Worm (Caenorhabditis elegans) whole organism, L4 larva: ENCODE data around the gene gpa-3.

Experiments used
- D1046.2 ChIP-seq: fragments of 200-800 bp; sonication (Bioruptor generic); IDR thresholded peaks from 2 replicates; pipeline ENCODE4 v1.3.6; 2022; ENCODE audit warnings: missing genetic modification characterization, missing compliant biosample characterization
- F26F4.8 ChIP-seq: fragments of 200-800 bp; sonication (Bioruptor generic); conservative IDR thresholded peaks from 2 replicates; pipeline ENCODE4 v1.3.6; 2022; ENCODE audit warnings: missing genetic modification characterization, missing compliant biosample characterization
- F44E2.7 ChIP-seq: fragments of 200-800 bp; sonication (Bioruptor generic); IDR thresholded peaks from 2 replicates; pipeline ENCODE4 v2.1.2; 2022; ENCODE audit warnings: missing genetic modification characterization, missing compliant biosample characterization
- R02D3.7 ChIP-seq: fragments of 150-350 bp; sonication (generic microtip); optimal IDR thresholded peaks from 3 replicates; lab custom pipeline; 2014; ENCODE audit warnings: missing biosample characterization, missing genetic modification characterization
- T20F7.1 ChIP-seq: fragments of 200-800 bp; sonication (Bioruptor generic); optimal IDR thresholded peaks from 2 replicates; lab custom pipeline; 2018; ENCODE audit warnings: mild to moderate bottlenecking, missing genetic modification characterization, missing compliant biosample characterization
- Y5F2A.4 ChIP-seq: fragments of 200-800 bp; sonication (Bioruptor generic); optimal IDR thresholded peaks from 2 replicates; lab custom pipeline; 2018; ENCODE audit warnings: mild to moderate bottlenecking, missing genetic modification characterization, missing compliant biosample characterization
- Y75B8A.6 ChIP-seq: fragments of 200-800 bp; sonication (Bioruptor generic); IDR thresholded peaks from 2 replicates; pipeline ENCODE4 v1.3.6; 2022; ENCODE audit warnings: missing genetic modification reagents, missing genetic modification characterization, missing compliant biosample characterization
- ZK337.2 ChIP-seq: fragments of 200-800 bp; sonication (Bioruptor generic); IDR thresholded peaks from 2 replicates; pipeline ENCODE4 v1.3.6; 2022; ENCODE audit warnings: missing genetic modification reagents, missing genetic modification characterization, missing compliant biosample characterization
- ZK546.5 ChIP-seq, 2 experiments: sonication (generic microtip); optimal IDR thresholded peaks; 2 replicates each; lab custom pipeline; 2017; ENCODE audit warnings: missing biosample characterization in 2 of 2, missing genetic modification characterization in 2 of 2
- attf-4 ChIP-seq: sonication (generic microtip); optimal IDR thresholded peaks from 3 replicates; lab custom pipeline; 2017; ENCODE audit warnings: missing biosample characterization, missing genetic modification characterization
- ceh-20 ChIP-seq: fragments of 200-800 bp; sonication (Bioruptor generic); IDR thresholded peaks from 2 replicates; pipeline ENCODE4 v1.3.6; 2022; ENCODE audit warnings: missing genetic modification reagents, missing genetic modification characterization, missing compliant biosample characterization
- ceh-82 ChIP-seq: sonication (generic microtip); optimal IDR thresholded peaks from 2 replicates; lab custom pipeline; 2017; ENCODE audit warnings: missing biosample characterization, missing genetic modification characterization
- ces-1 ChIP-seq: fragments of 150-350 bp; sonication (generic microtip); optimal IDR thresholded peaks from 4 replicates; lab custom pipeline; 2014; ENCODE audit warnings: missing biosample characterization, missing genetic modification reagents, missing genetic modification characterization
- cey-2 ChIP-seq: sonication (generic microtip); optimal IDR thresholded peaks from 3 replicates; lab custom pipeline; 2017; ENCODE audit warnings: missing genetic modification characterization, mild to moderate bottlenecking, missing compliant biosample characterization, antibody characterized with exemption, borderline replicate concordance; ENCODE audit not compliant: insufficient read depth
- ctbp-1 ChIP-seq: fragments of 200-800 bp; sonication (Bioruptor generic); IDR thresholded peaks from 2 replicates; pipeline ENCODE4 v1.3.6; 2022; ENCODE audit warnings: missing genetic modification reagents, missing genetic modification characterization, missing compliant biosample characterization
- daf-12 ChIP-seq: fragments of 150-350 bp; optimal IDR thresholded peaks from 2 replicates; lab custom pipeline; 2014; ENCODE audit warnings: missing biosample characterization, missing genetic modification reagents, missing genetic modification characterization
- daf-16 ChIP-seq, 3 experiments: sonication (generic microtip); optimal IDR thresholded peaks; 2 replicates each; lab custom pipeline; 2016 to 2017; ENCODE audit warnings: missing genetic modification characterization in 3 of 3, missing genetic modification reagents in 3 of 3, mild to moderate bottlenecking in 2 of 3, missing compliant biosample characterization in 2 of 3, missing biosample characterization in 1 of 3, moderate library complexity in 1 of 3
- daf-8 ChIP-seq: fragments of 200-800 bp; sonication (Bioruptor generic); IDR thresholded peaks from 2 replicates; pipeline ENCODE4 v1.3.6; 2022; ENCODE audit warnings: missing genetic modification characterization, missing compliant biosample characterization
- dmd-6 ChIP-seq: fragments of 200-800 bp; sonication (Bioruptor generic); IDR thresholded peaks from 2 replicates; pipeline ENCODE4 v1.3.6; 2022; ENCODE audit warnings: missing genetic modification reagents, missing genetic modification characterization, missing compliant biosample characterization
- dve-1 ChIP-seq: sonication (generic microtip); optimal IDR thresholded peaks from 2 replicates; lab custom pipeline; 2017; ENCODE audit warnings: antibody characterized with exemption, mild to moderate bottlenecking, missing genetic modification characterization, missing compliant biosample characterization; ENCODE audit not compliant: insufficient read depth
- egl-27 ChIP-seq: sonication (generic microtip); optimal IDR thresholded peaks from 3 replicates; lab custom pipeline; 2017; ENCODE audit warnings: missing biosample characterization, missing genetic modification reagents, missing genetic modification characterization
- fkh-10 ChIP-seq: fragments of 150-350 bp; optimal IDR thresholded peaks from 2 replicates; lab custom pipeline; 2014; ENCODE audit warnings: missing biosample characterization, missing genetic modification reagents, missing genetic modification characterization
- hlh-11 ChIP-seq: fragments of 200-800 bp; sonication (Bioruptor generic); optimal IDR thresholded peaks from 2 replicates; lab custom pipeline; 2018; ENCODE audit warnings: mild to moderate bottlenecking, missing genetic modification characterization, missing compliant biosample characterization
- hlh-30 ChIP-seq: sonication (generic microtip); optimal IDR thresholded peaks from 2 replicates; lab custom pipeline; 2017; ENCODE audit warnings: antibody characterized with exemption, mild to moderate bottlenecking, missing genetic modification characterization, missing compliant biosample characterization; ENCODE audit not compliant: insufficient read depth
- lin-1 ChIP-seq: fragments of 200-800 bp; sonication (Bioruptor generic); IDR thresholded peaks from 2 replicates; pipeline ENCODE4 v1.3.6; 2022; ENCODE audit warnings: missing genetic modification reagents, missing genetic modification characterization, missing compliant biosample characterization
- lin-13 ChIP-seq: fragments of 150-350 bp; optimal IDR thresholded peaks from 2 replicates; lab custom pipeline; 2014; ENCODE audit warnings: missing biosample characterization, missing genetic modification reagents, missing genetic modification characterization
- lir-3 ChIP-seq: sonication (generic microtip); optimal IDR thresholded peaks from 2 replicates; lab custom pipeline; 2016; ENCODE audit warnings: mild to moderate bottlenecking, missing genetic modification characterization, missing compliant biosample characterization
- madf-5 ChIP-seq, 2 experiments: fragments of 200-800 bp; sonication (Bioruptor generic); IDR thresholded peaks; 2 replicates each; pipeline ENCODE4 v1.3.6; 2022; ENCODE audit warnings: missing compliant biosample characterization in 2 of 2, missing genetic modification characterization in 2 of 2
- madf-9 ChIP-seq: fragments of 200-800 bp; sonication (Bioruptor generic); conservative IDR thresholded peaks from 2 replicates; pipeline ENCODE4 v1.3.6; 2022; ENCODE audit warnings: missing genetic modification reagents, missing genetic modification characterization, missing compliant biosample characterization
- mes-2 ChIP-seq: sonication (generic microtip); optimal IDR thresholded peaks from 2 replicates; lab custom pipeline; 2016; ENCODE audit warnings: missing genotype, mild to moderate bottlenecking, missing genetic modification characterization, missing compliant biosample characterization; ENCODE audit not compliant: poor library complexity, severe bottlenecking
- nhr-10 ChIP-seq: fragments of 150-350 bp; optimal IDR thresholded peaks from 2 replicates; lab custom pipeline; 2014; ENCODE audit warnings: missing biosample characterization, missing genetic modification characterization
- nhr-102 ChIP-seq: sonication (generic microtip); optimal IDR thresholded peaks from 2 replicates; lab custom pipeline; 2016; ENCODE audit warnings: mild to moderate bottlenecking, missing genetic modification characterization, moderate library complexity, missing compliant biosample characterization
- nhr-111 ChIP-seq: fragments of 200-800 bp; sonication (Bioruptor generic); optimal IDR thresholded peaks from 2 replicates; lab custom pipeline; 2018; ENCODE audit warnings: mild to moderate bottlenecking, missing genetic modification characterization, missing compliant biosample characterization
- nhr-25 ChIP-seq: sonication (generic microtip); optimal IDR thresholded peaks from 2 replicates; lab custom pipeline; 2017; ENCODE audit warnings: missing genetic modification characterization, mild to moderate bottlenecking, missing compliant biosample characterization, antibody characterized with exemption, moderate library complexity, borderline replicate concordance; ENCODE audit not compliant: insufficient read depth
- nhr-28 ChIP-seq: fragments of 150-350 bp; optimal IDR thresholded peaks from 2 replicates; lab custom pipeline; 2014; ENCODE audit warnings: missing biosample characterization, missing genetic modification characterization
- nhr-76 ChIP-seq: fragments of 150-350 bp; optimal IDR thresholded peaks from 2 replicates; lab custom pipeline; 2014; ENCODE audit warnings: missing biosample characterization, missing genetic modification characterization
- nhr-77 ChIP-seq: fragments of 150-350 bp; optimal IDR thresholded peaks from 2 replicates; lab custom pipeline; 2014; ENCODE audit warnings: missing biosample characterization, missing genetic modification characterization
- rbr-2 ChIP-seq: sonication (generic microtip); optimal IDR thresholded peaks from 2 replicates; lab custom pipeline; 2016; ENCODE audit warnings: missing genotype, missing genetic modification characterization, missing compliant biosample characterization
- set-16 ChIP-seq: fragments of 200-800 bp; sonication (Bioruptor generic); IDR thresholded peaks from 2 replicates; pipeline ENCODE4 v1.3.6; 2022; ENCODE audit warnings: missing genetic modification reagents, missing genetic modification characterization, missing compliant biosample characterization
- skn-1 ChIP-seq: fragments of 150-350 bp; optimal IDR thresholded peaks from 2 replicates; lab custom pipeline; 2014; ENCODE audit warnings: missing biosample characterization, missing genetic modification characterization
- spr-3 ChIP-seq: fragments of 200-800 bp; sonication (Bioruptor generic); optimal IDR thresholded peaks from 2 replicates; lab custom pipeline; 2018; ENCODE audit warnings: mild to moderate bottlenecking, missing genetic modification characterization, missing compliant biosample characterization
- tag-97 ChIP-seq: fragments of 200-800 bp; sonication (Bioruptor generic); IDR thresholded peaks from 2 replicates; pipeline ENCODE4 v1.3.6; 2022; ENCODE audit warnings: missing genetic modification characterization, missing compliant biosample characterization
- tra-1 ChIP-seq: fragments of 200-800 bp; sonication (Bioruptor generic); IDR thresholded peaks from 2 replicates; pipeline ENCODE4 v1.3.6; 2022; ENCODE audit warnings: missing genetic modification reagents, missing genetic modification characterization, missing compliant biosample characterization
- unc-39 ChIP-seq: sonication (generic microtip); optimal IDR thresholded peaks from 2 replicates; lab custom pipeline; 2017; ENCODE audit warnings: missing biosample characterization, missing genetic modification characterization
- unc-62 ChIP-seq, 3 experiments: fragments of 150-350 bp in 1 of 3; sonication (generic microtip); optimal IDR thresholded peaks in 2 of 3; peaks in 1 of 3; 1 replicate in 1 of 3; 2 replicates in 2 of 3; lab custom pipeline; 2014 to 2017; ENCODE audit warnings: missing biosample characterization in 3 of 3, missing genetic modification characterization in 3 of 3, missing genetic modification reagents in 3 of 3, missing genotype in 1 of 3
- vab-7 ChIP-seq: fragments of 200-800 bp; sonication (Bioruptor generic); IDR thresholded peaks from 2 replicates; pipeline ENCODE4 v1.3.6; 2022; ENCODE audit warnings: missing genetic modification reagents, missing genetic modification characterization, missing compliant biosample characterization

Gene gpa-3

DNA sequence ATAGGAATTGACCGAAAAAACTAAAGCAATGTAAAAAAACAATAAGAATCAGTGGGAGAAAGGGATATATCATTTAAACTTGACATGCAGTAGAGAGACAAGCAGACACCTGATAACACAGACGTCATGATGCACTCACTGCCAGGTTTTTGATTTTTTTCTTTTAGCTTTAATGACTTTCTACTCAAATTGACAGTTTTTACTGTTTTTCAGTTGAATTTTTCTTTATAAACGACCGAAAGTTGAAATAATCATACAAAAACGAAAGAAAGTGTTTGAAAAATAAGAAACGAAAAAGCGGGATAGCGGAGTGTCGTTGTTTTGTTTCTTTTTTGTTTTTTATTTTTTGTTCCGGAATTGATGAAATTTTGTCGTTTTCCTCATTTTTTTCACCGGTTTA is 25.4 kb downstream of the gpa-3 start, which contains the start of gene ucp-4:
Gene ucp-4 (plus strand): TSS at position 83 of the 400 bp plus-strand sequence.
- TF ChIP-seq daf-8 (GFP tag; lab: Robert Waterston, UW) = no peak
- no peak for TF ChIP-seq rbr-2
- TF ChIP-seq hlh-11 (tag; lab: Kevin White, UChicago) = peak; percentile 29
- no peak for TF ChIP-seq lir-3 (tag; lab: Kevin White, UChicago)
- TF ChIP-seq unc-62 (GFP tag; optimal IDR thresholded peaks at IDR 0.05 in 1 of 2; lab: Kevin White, UChicago) = peak in 1 of 2 experiments; percentile 30
- no peak for TF ChIP-seq unc-62 (tag; optimal IDR thresholded peaks at IDR 0.05; lab: Kevin White, UChicago)
- no peak for TF ChIP-seq set-16 (GFP tag; lab: Robert Waterston, UW)
- no peak for TF ChIP-seq lin-1 (GFP tag; lab: Robert Waterston, UW)
- no peak for TF ChIP-seq vab-7 (GFP tag; lab: Robert Waterston, UW)
- no peak for TF ChIP-seq lin-13 (GFP tag; lab: Kevin White, UChicago)
- no peak for TF ChIP-seq Y5F2A.4 (GFP tag; lab: Kevin White, UChicago)
- no peak for TF ChIP-seq ctbp-1 (GFP tag; lab: Robert Waterston, UW)
- TF ChIP-seq D1046.2 (GFP tag; lab: Robert Waterston, UW) = no peak
- TF ChIP-seq unc-39 = no peak
- TF ChIP-seq nhr-102 = no peak
- TF ChIP-seq dve-1 (tag; lab: Kevin White, UChicago) = peak; percentile 8
- peak; percentile 62; the same call in 1 of the 2 replicates for TF ChIP-seq ceh-20 (GFP tag; lab: Robert Waterston, UW)
- TF ChIP-seq ces-1 (GFP tag; lab: Kevin White, UChicago) = no peak
- no peak for TF ChIP-seq daf-16 (GFP tag; optimal IDR thresholded peaks at IDR 0.05; lab: Kevin White, UChicago)
- peak; percentile 20 for TF ChIP-seq daf-16 (tag; optimal IDR thresholded peaks at IDR 0.05; lab: Kevin White, UChicago)
- no peak for TF ChIP-seq ceh-82 (tag; lab: Kevin White, UChicago)
- no peak for TF ChIP-seq skn-1 (tag; lab: Kevin White, UChicago)
- TF ChIP-seq hlh-30 = peak; percentile 14
- no peak for TF ChIP-seq F26F4.8
- TF ChIP-seq nhr-25 (tag; lab: Kevin White, UChicago) = no peak
- no peak for TF ChIP-seq nhr-76 (tag; lab: Kevin White, UChicago)
- TF ChIP-seq mes-2 = no peak
- TF ChIP-seq Y75B8A.6 (GFP tag; lab: Robert Waterston, UW) = no peak
- no peak for TF ChIP-seq egl-27
- no peak for TF ChIP-seq F44E2.7 (GFP tag; lab: Robert Waterston, UW)
- TF ChIP-seq tra-1 = 0 out of 2 replicates have a peak, but pooled peaks have one; percentile 35
- TF ChIP-seq nhr-28 (tag; lab: Kevin White, UChicago) = peak; percentile 4
- TF ChIP-seq daf-12 (tag; lab: Kevin White, UChicago) = no peak
- TF ChIP-seq spr-3 (GFP tag; lab: Kevin White, UChicago) = no peak
- peak; percentile 85 for TF ChIP-seq T20F7.1 (GFP tag; lab: Kevin White, UChicago)
- TF ChIP-seq dmd-6 (GFP tag; lab: Robert Waterston, UW) = peak; percentile 75
- TF ChIP-seq nhr-77 (tag; lab: Kevin White, UChicago) = no peak

DNA sequence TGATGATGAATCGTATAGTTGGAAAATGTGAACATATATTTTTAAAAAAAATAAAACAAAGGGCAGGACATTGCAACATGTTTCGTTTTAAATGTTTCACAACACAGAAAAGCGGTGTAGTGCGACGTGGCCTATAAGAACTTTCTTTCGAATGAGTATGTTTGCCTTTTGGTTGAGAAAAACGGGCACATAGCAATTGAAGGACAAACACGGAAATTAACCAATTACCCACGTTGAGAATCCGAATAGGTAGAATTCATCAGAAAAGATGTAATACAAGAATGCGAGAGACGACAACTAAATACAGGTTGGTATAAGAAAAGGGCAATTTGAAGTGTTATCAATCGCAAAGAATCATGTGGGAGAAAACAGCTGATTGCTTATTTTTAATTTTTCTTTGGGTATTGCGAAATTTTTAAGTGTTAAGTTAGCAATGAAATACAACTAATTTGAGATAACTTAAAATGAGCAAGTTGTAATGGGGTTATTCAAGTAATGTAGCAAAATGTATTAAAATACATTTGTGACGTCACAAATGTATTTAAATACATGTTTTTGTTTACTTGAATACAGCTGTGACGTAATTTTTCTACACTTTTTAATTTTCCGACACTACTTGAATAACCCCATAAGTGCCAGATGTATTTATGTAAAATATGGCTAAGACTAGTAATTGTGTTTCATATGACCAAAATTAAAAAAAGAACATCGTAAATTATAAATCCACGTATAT is 26.1 kb downstream of the gpa-3 start, which contains the start of gene acl-14:
Gene acl-14 (minus strand): TSS at position 316 of the 733 bp plus-strand sequence.
- no peak for TF ChIP-seq fkh-10
- TF ChIP-seq nhr-111 = no peak
- TF ChIP-seq unc-62 (GFP tag; optimal IDR thresholded peaks at IDR 0.05 in 1 of 2; lab: Kevin White, UChicago) = peak in 1 of 2 experiments; percentile 36
- no peak for TF ChIP-seq unc-62 (tag; optimal IDR thresholded peaks at IDR 0.05; lab: Kevin White, UChicago)
- TF ChIP-seq mes-2 = peak; percentile 28
- TF ChIP-seq R02D3.7 (tag; lab: Kevin White, UChicago) = no peak
- TF ChIP-seq daf-16 (GFP tag; optimal IDR thresholded peaks at IDR 0.05; lab: Kevin White, UChicago) = no peak
- peak; percentile 34 for TF ChIP-seq daf-16 (tag; optimal IDR thresholded peaks at IDR 0.05; lab: Kevin White, UChicago)
- TF ChIP-seq vab-7 (GFP tag; lab: Robert Waterston, UW) = no peak
- no peak for TF ChIP-seq madf-5 (GFP tag; IDR thresholded peaks at IDR 0.05; lab: Robert Waterston, UW)
- TF ChIP-seq hlh-30 = peak; percentile 30
- no peak for TF ChIP-seq Y5F2A.4 (GFP tag; lab: Kevin White, UChicago)
- no peak for TF ChIP-seq attf-4 (tag; lab: Kevin White, UChicago)
- no peak for TF ChIP-seq tag-97 (GFP tag; lab: Robert Waterston, UW)
- TF ChIP-seq madf-9 = no peak
- TF ChIP-seq ZK546.5 (tag; optimal IDR thresholded peaks at IDR 0.05; lab: Kevin White, UChicago) = no peak
- TF ChIP-seq dmd-6 (GFP tag; lab: Robert Waterston, UW) = peak; percentile 31; the same call in 1 of the 2 replicates
- TF ChIP-seq cey-2 (tag; lab: Kevin White, UChicago) = no peak
- TF ChIP-seq ZK337.2 (GFP tag; lab: Robert Waterston, UW) = no peak
- no peak for TF ChIP-seq nhr-10
